Fruit fly (Drosophila melanogaster) Kc167 (cell line): ENCODE data around the gene Vps29.

Experiments used
- Myc ChIP-seq: fragments of >200 bp; optimal IDR thresholded peaks from 2 replicates; lab custom pipeline; 2017; ENCODE audit warnings: missing external identifiers
- Sin3A ChIP-seq: fragments of >200 bp; optimal IDR thresholded peaks from 2 replicates; lab custom pipeline; 2018; ENCODE audit warnings: missing external identifiers
- h ChIP-seq: fragments of >200 bp; optimal IDR thresholded peaks from 3 replicates; lab custom pipeline; 2018; ENCODE audit warnings: missing external identifiers

DNA sequence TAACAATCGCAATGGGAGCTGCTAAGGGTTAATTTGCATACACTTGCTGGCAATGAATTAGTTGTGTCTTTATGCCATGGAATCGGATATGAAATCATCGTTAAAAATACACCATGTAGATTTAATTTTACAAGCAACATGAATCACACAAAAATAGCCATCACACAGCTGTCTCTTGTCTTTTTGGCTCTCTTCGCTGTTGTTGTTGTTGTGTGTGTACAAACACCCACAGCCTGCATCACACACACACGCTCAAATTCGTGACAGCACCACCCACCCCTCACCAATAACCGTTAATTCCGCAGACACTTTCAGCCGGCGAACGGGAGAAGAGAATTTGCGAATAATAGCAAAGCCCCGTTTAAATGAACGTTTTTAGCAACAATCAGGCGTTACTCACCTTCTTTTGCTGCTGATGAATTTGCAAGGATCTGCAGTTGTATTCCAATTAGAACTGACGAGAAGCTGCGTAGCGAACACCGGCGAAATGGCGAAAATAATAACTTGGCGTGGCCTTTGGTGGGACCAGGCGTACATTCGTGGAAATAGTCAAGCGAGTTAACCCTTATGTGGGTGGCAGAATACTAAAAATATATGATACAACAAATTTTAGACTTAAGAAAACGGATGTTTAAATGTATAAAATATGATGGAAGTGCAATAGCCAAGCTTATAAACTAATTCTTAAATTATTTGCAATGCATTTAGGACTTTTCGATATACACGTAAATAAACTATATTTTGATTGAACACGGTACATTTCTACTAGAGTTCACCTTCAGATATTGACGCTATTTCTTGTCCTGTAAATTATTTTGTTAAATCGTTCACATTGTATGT lies 7.3 kb downstream of the Vps29 start, which contains the start of gene capt:
- TF ChIP-seq Sin3A (lab: Kevin White, UChicago) (peak; percentile 89), h (lab: Kevin White, UChicago) (no peak), Myc (lab: Kevin White, UChicago) (no peak)
